Fruit fly (Drosophila melanogaster) whole organism, embryonic: Measurements from ENCODE around the gene CG14657.

Experiments used
- Atf6 ChIP-seq: fragments of 200-800 bp; sonication (Bioruptor generic); IDR thresholded peaks from 2 replicates; pipeline ENCODE4 v1.3.6; 2022; ENCODE audit warnings: missing biosample characterization, missing genetic modification characterization
- CG10147 ChIP-seq: fragments of 200-800 bp; sonication (Bioruptor generic); optimal IDR thresholded peaks from 2 replicates; lab custom pipeline; 2019; ENCODE audit warnings: missing biosample characterization, mild to moderate bottlenecking, missing genetic modification characterization, moderate library complexity
- CG10267 ChIP-seq: fragments of 200-800 bp; sonication (Bioruptor generic); optimal IDR thresholded peaks from 2 replicates; lab custom pipeline; 2018; ENCODE audit warnings: missing biosample characterization, mild to moderate bottlenecking, missing genetic modification characterization, moderate library complexity
- CG10959 ChIP-seq: fragments of 200-800 bp; sonication (Bioruptor generic); IDR thresholded peaks from 2 replicates; pipeline ENCODE4 v1.3.6; 2022; ENCODE audit warnings: missing biosample characterization, missing genetic modification characterization
- CG11504 ChIP-seq: fragments of 200-800 bp; sonication (Bioruptor generic); optimal IDR thresholded peaks from 3 replicates; lab custom pipeline; 2019; ENCODE audit warnings: missing biosample characterization, mild to moderate bottlenecking, missing genetic modification characterization, moderate library complexity
- CG11560 ChIP-seq: fragments of 200-800 bp; sonication (Bioruptor generic); IDR thresholded peaks from 3 replicates; pipeline ENCODE4 v1.3.6; 2022; ENCODE audit warnings: missing biosample characterization, missing genetic modification characterization
- CG11723 ChIP-seq: fragments of 200-800 bp; sonication (Bioruptor generic); optimal IDR thresholded peaks from 2 replicates; lab custom pipeline; 2017; ENCODE audit warnings: missing biosample characterization, mild to moderate bottlenecking, missing genetic modification characterization
- CG12071 ChIP-seq: fragments of 200-800 bp; sonication (Bioruptor generic); optimal IDR thresholded peaks from 3 replicates; lab custom pipeline; 2018; ENCODE audit warnings: missing biosample characterization, mild to moderate bottlenecking, missing genetic modification characterization
- CG12155 ChIP-seq: fragments of 200-800 bp; sonication (Bioruptor generic); optimal IDR thresholded peaks from 3 replicates; lab custom pipeline; 2016; ENCODE audit warnings: missing biosample characterization, missing genetic modification characterization
- CG12299 ChIP-seq: fragments of 200-800 bp; sonication (Bioruptor generic); optimal IDR thresholded peaks from 2 replicates; lab custom pipeline; 2018; ENCODE audit warnings: missing biosample characterization, mild to moderate bottlenecking, missing genetic modification characterization
- CG12391 ChIP-seq: fragments of 200-800 bp; sonication (Bioruptor generic); optimal IDR thresholded peaks from 3 replicates; lab custom pipeline; 2018; ENCODE audit warnings: missing biosample characterization, mild to moderate bottlenecking, missing genetic modification characterization, moderate library complexity
- CG14014 ChIP-seq: fragments of 200-800 bp; sonication (Bioruptor generic); IDR thresholded peaks from 2 replicates; pipeline ENCODE4 v1.3.6; 2022; ENCODE audit warnings: missing biosample characterization, missing genetic modification characterization
- CG14667 ChIP-seq: fragments of 200-800 bp; sonication (Bioruptor generic); IDR thresholded peaks from 2 replicates; pipeline ENCODE4 v1.3.6; 2022; ENCODE audit warnings: missing biosample characterization, missing genetic modification characterization
- CG14965 ChIP-seq: fragments of 200-800 bp; sonication (Bioruptor generic); optimal IDR thresholded peaks from 2 replicates; lab custom pipeline; 2016; ENCODE audit warnings: missing biosample characterization, missing genetic modification characterization, borderline replicate concordance
- CG15696 ChIP-seq: fragments of 200-800 bp; sonication (Bioruptor generic); optimal IDR thresholded peaks from 2 replicates; lab custom pipeline; 2019; ENCODE audit warnings: missing biosample characterization, mild to moderate bottlenecking, missing genetic modification characterization, moderate library complexity
- CG16815 ChIP-seq: fragments of 200-800 bp; sonication (Bioruptor generic); optimal IDR thresholded peaks from 3 replicates; lab custom pipeline; 2017; ENCODE audit warnings: missing biosample characterization, mild to moderate bottlenecking, missing genetic modification characterization
- CG17802 ChIP-seq: fragments of 200-800 bp; sonication (Bioruptor generic); optimal IDR thresholded peaks from 2 replicates; lab custom pipeline; 2018; ENCODE audit warnings: missing biosample characterization, mild to moderate bottlenecking, missing genetic modification characterization, moderate library complexity
- CG18262 ChIP-seq: fragments of 200-800 bp; optimal IDR thresholded peaks from 3 replicates; lab custom pipeline; 2019; ENCODE audit warnings: missing biosample characterization, mild to moderate bottlenecking, missing genetic modification characterization, moderate library complexity
- CG1832 ChIP-seq: fragments of 200-800 bp; sonication (Bioruptor generic); optimal IDR thresholded peaks from 2 replicates; lab custom pipeline; 2017; ENCODE audit warnings: missing biosample characterization, mild to moderate bottlenecking, missing genetic modification characterization, inconsistent platforms
- CG31224 ChIP-seq: fragments of 200-800 bp; sonication (Bioruptor generic); IDR thresholded peaks from 2 replicates; pipeline ENCODE4 v1.3.6; 2022; ENCODE audit warnings: missing biosample characterization, missing genetic modification characterization
- CG3838 ChIP-seq: fragments of 200-800 bp; sonication (Bioruptor generic); optimal IDR thresholded peaks from 3 replicates; lab custom pipeline; 2016; ENCODE audit warnings: missing biosample characterization, missing genetic modification characterization
- CG4730 ChIP-seq: fragments of 200-800 bp; sonication (Bioruptor generic); IDR thresholded peaks from 2 replicates; pipeline ENCODE4 v1.3.6; 2022; ENCODE audit warnings: missing biosample characterization, missing genetic modification characterization
- CG7357 ChIP-seq: fragments of 200-800 bp; sonication (Bioruptor generic); IDR thresholded peaks from 3 replicates; pipeline ENCODE4 v1.3.6; 2022; ENCODE audit warnings: missing biosample characterization, missing genetic modification characterization
- CG9609 ChIP-seq: fragments of 200-800 bp; sonication (Bioruptor generic); optimal IDR thresholded peaks from 3 replicates; lab custom pipeline; 2016; ENCODE audit warnings: missing biosample characterization, missing genetic modification characterization
- CrebB ChIP-seq: fragments of 200-800 bp; sonication (Bioruptor generic); optimal IDR thresholded peaks from 3 replicates; lab custom pipeline; 2018; ENCODE audit warnings: missing biosample characterization, mild to moderate bottlenecking, missing genetic modification characterization
- HHEX ChIP-seq: fragments of 200-800 bp; sonication (Bioruptor generic); optimal IDR thresholded peaks from 3 replicates; lab custom pipeline; 2017; ENCODE audit warnings: missing biosample characterization, mild to moderate bottlenecking, missing genetic modification characterization, missing genetic modification reagents
- HLHmδ ChIP-seq: fragments of 200-800 bp; sonication (Bioruptor generic); optimal IDR thresholded peaks from 2 replicates; lab custom pipeline; 2018; ENCODE audit warnings: missing biosample characterization, mild to moderate bottlenecking, missing genetic modification characterization, moderate library complexity
- Lhr ChIP-seq: fragments of 200-800 bp; sonication (Bioruptor generic); optimal IDR thresholded peaks from 3 replicates; lab custom pipeline; 2017; ENCODE audit warnings: mild to moderate bottlenecking, missing biosample characterization, missing genetic modification reagents, missing genetic modification characterization
- Pdp1 ChIP-seq, 2 experiments: fragments of 200-800 bp; sonication (Bioruptor generic); optimal IDR thresholded peaks; 3 replicates each; lab custom pipeline; 2016; ENCODE audit warnings: missing biosample characterization in 2 of 2, missing genetic modification characterization in 2 of 2, mild to moderate bottlenecking in 1 of 2, moderate library complexity in 1 of 2
- Sox102F ChIP-seq: fragments of 200-800 bp; sonication (Bioruptor generic); optimal IDR thresholded peaks from 2 replicates; lab custom pipeline; 2018; ENCODE audit warnings: missing biosample characterization, mild to moderate bottlenecking, missing genetic modification characterization, moderate library complexity
- Ssrp ChIP-seq: fragments of 200-800 bp; sonication (Bioruptor generic); optimal IDR thresholded peaks from 2 replicates; lab custom pipeline; 2018; ENCODE audit warnings: missing biosample characterization, mild to moderate bottlenecking, missing genetic modification characterization, moderate library complexity
- Vsx1 ChIP-seq: fragments of 200-800 bp; sonication (Bioruptor generic); optimal IDR thresholded peaks from 2 replicates; lab custom pipeline; 2017; ENCODE audit warnings: missing biosample characterization, mild to moderate bottlenecking, missing genetic modification characterization, missing genetic modification reagents
- aop ChIP-seq: fragments of 200-800 bp; sonication (Bioruptor generic); IDR thresholded peaks from 2 replicates; pipeline ENCODE4 v1.3.6; 2022; ENCODE audit warnings: missing biosample characterization, missing genetic modification characterization
- cas ChIP-seq: fragments of 200-800 bp; sonication (Bioruptor generic); IDR thresholded peaks from 2 replicates; pipeline ENCODE4 v1.3.6; 2022; ENCODE audit warnings: missing biosample characterization, missing genetic modification characterization
- chinmo ChIP-seq: fragments of 200-800 bp; sonication (Bioruptor generic); IDR thresholded peaks from 4 replicates; pipeline ENCODE4 v1.3.6; 2022; ENCODE audit warnings: missing biosample characterization, missing genetic modification characterization; ENCODE audit not compliant: partially characterized antibody
- her ChIP-seq: fragments of 200-800 bp; sonication (Bioruptor generic); optimal IDR thresholded peaks from 2 replicates; lab custom pipeline; 2016; ENCODE audit warnings: missing biosample characterization, missing genetic modification characterization
- lbe ChIP-seq: fragments of 200-800 bp; sonication (Bioruptor generic); optimal IDR thresholded peaks from 2 replicates; lab custom pipeline; 2016; ENCODE audit warnings: missing biosample characterization, mild to moderate bottlenecking, missing genetic modification characterization
- nerfin-2 ChIP-seq: fragments of 200-800 bp; sonication (Bioruptor generic); IDR thresholded peaks from 2 replicates; pipeline ENCODE4 v1.3.6; 2022; ENCODE audit warnings: missing biosample characterization, missing genetic modification characterization; ENCODE audit not compliant: partially characterized antibody
- pzg ChIP-seq: fragments of 200-800 bp; sonication (Bioruptor generic); optimal IDR thresholded peaks from 3 replicates; lab custom pipeline; 2018; ENCODE audit warnings: missing biosample characterization, mild to moderate bottlenecking, missing genetic modification characterization, moderate library complexity
- schlank ChIP-seq: fragments of 200-800 bp; sonication (Bioruptor generic); optimal IDR thresholded peaks from 2 replicates; lab custom pipeline; 2018; ENCODE audit warnings: missing biosample characterization, mild to moderate bottlenecking, missing genetic modification characterization
- scrt ChIP-seq: fragments of 200-800 bp; sonication (Bioruptor generic); optimal IDR thresholded peaks from 2 replicates; lab custom pipeline; 2018; ENCODE audit warnings: missing biosample characterization, mild to moderate bottlenecking, missing genetic modification characterization, moderate library complexity
- sens-2 ChIP-seq: fragments of 200-800 bp; sonication (Bioruptor generic); IDR thresholded peaks from 2 replicates; pipeline ENCODE4 v1.3.6; 2022; ENCODE audit warnings: missing biosample characterization, missing genetic modification characterization
- shn ChIP-seq: fragments of 200-800 bp; sonication (Bioruptor generic); optimal IDR thresholded peaks from 3 replicates; lab custom pipeline; 2016; ENCODE audit warnings: missing biosample characterization, missing genetic modification characterization
- slbo ChIP-seq: fragments of 200-800 bp; sonication (Bioruptor generic); IDR thresholded peaks from 2 replicates; pipeline ENCODE4 v1.3.6; 2022; ENCODE audit warnings: missing biosample characterization, missing genetic modification characterization
- toy ChIP-seq: fragments of 200-800 bp; sonication (Bioruptor generic); IDR thresholded peaks from 2 replicates; pipeline ENCODE4 v1.3.6; 2022; ENCODE audit warnings: missing biosample characterization, missing genetic modification characterization
- trh ChIP-seq: fragments of 200-800 bp; sonication (Bioruptor generic); optimal IDR thresholded peaks from 2 replicates; lab custom pipeline; 2016; ENCODE audit warnings: missing biosample characterization, missing genetic modification characterization
- wdn ChIP-seq: fragments of 200-800 bp; sonication (Bioruptor generic); IDR thresholded peaks from 2 replicates; pipeline ENCODE4 v1.3.6; 2022; ENCODE audit warnings: missing biosample characterization, missing genetic modification characterization

Gene CG14657

dm6 chr3R:4806318-4806757 is 14.9 kb downstream of the CG14657 start (continued):
- TF ChIP-seq CG31224 (GFP tag; lab: Robert Waterston, UW) (no peak), Sox102F (GFP tag; lab: Kevin White, UChicago) (peak; percentile 48), trh (GFP tag; lab: Kevin White, UChicago) (peak; percentile 22), CG10267 (peak; percentile 30), Pdp1 (GFP tag; optimal IDR thresholded peaks at IDR 0.05; lab: Kevin White, UChicago) (peak; percentile 24 to 92), CG12071 (GFP tag; lab: Kevin White, UChicago) (peak; percentile 87), CG12299 (tag; lab: Kevin White, UChicago) (peak; percentile 76), Atf6 (GFP tag; lab: Robert Waterston, UW) (peak; percentile 59), CG11504 (tag; lab: Kevin White, UChicago) (peak; percentile 50), cas (GFP tag; lab: Robert Waterston, UW) (no peak), CG18262 (tag; lab: Kevin White, UChicago) (peak; percentile 59), shn (GFP tag; lab: Kevin White, UChicago) (peak; percentile 62), schlank (tag; lab: Kevin White, UChicago) (no peak), slbo (no peak), CG14965 (GFP tag; lab: Kevin White, UChicago) (peak; percentile 67), Vsx1 (GFP tag; lab: Kevin White, UChicago) (peak; percentile 81), CrebB (tag; lab: Kevin White, UChicago) (peak; percentile 77), CG12155 (GFP tag; lab: Kevin White, UChicago) (peak; percentile 1), Ssrp (tag; lab: Kevin White, UChicago) (no peak), sens-2 (GFP tag; lab: Robert Waterston, UW) (0 out of 2 replicates have a peak, but pooled peaks have one; percentile 42), CG16815 (GFP tag; lab: Kevin White, UChicago) (no peak), CG17802 (no peak), aop (no peak), chinmo (GFP tag; lab: Robert Waterston, UW) (peak; percentile 82; the same call in 1 of the 4 replicates), HLHmδ (peak; percentile 82), CG9609 (GFP tag; lab: Kevin White, UChicago) (peak; percentile 32), CG11723 (GFP tag; lab: Kevin White, UChicago) (peak; percentile 50), her (GFP tag; lab: Kevin White, UChicago) (peak; percentile 66)
- TF ChIP-seq, all 482 proteins: peak for 274

dm6 chr3R:4804828-4805707 is 16.2 kb downstream of the CG14657 start:
- no peak for TF ChIP-seq CG10959 (GFP tag; lab: Robert Waterston, UW)
- TF ChIP-seq CG14667 = peak; percentile 49; the same call in 1 of the 2 replicates
- peak; percentile 45 for TF ChIP-seq CG10147 (GFP tag; lab: Kevin White, UChicago)
- no peak for TF ChIP-seq toy (GFP tag; lab: Robert Waterston, UW)
- peak; percentile 35 for TF ChIP-seq CG12299 (tag; lab: Kevin White, UChicago)
- no peak for TF ChIP-seq CG3838 (GFP tag; lab: Kevin White, UChicago)
- TF ChIP-seq CG7357 (GFP tag; lab: Robert Waterston, UW) = peak; percentile 53; the same call in 1 of the 3 replicates
- no peak for TF ChIP-seq nerfin-2 (GFP tag; lab: Robert Waterston, UW)
- peak; percentile 69 for TF ChIP-seq HHEX (GFP tag; lab: Kevin White, UChicago)
- TF ChIP-seq CG1832 (GFP tag; lab: Kevin White, UChicago) = no peak
- TF ChIP-seq CG15696 (tag; lab: Kevin White, UChicago) = peak; percentile 67
- peak; percentile 84 for TF ChIP-seq CG12391 (tag; lab: Kevin White, UChicago)
- TF ChIP-seq CG11560 = no peak
- TF ChIP-seq Lhr (GFP tag; lab: Kevin White, UChicago) = no peak
- TF ChIP-seq CG14014 (GFP tag; lab: Robert Waterston, UW) = peak; percentile 55
- TF ChIP-seq CG4730 (GFP tag; lab: Robert Waterston, UW) = 0 out of 2 replicates have a peak, but pooled peaks have one; percentile 24
- TF ChIP-seq pzg = no peak
- no peak for TF ChIP-seq wdn (GFP tag; lab: Robert Waterston, UW)
- no peak for TF ChIP-seq lbe (GFP tag; lab: Kevin White, UChicago)
- TF ChIP-seq scrt (GFP tag; lab: Kevin White, UChicago) = peak; percentile 43
- no peak for TF ChIP-seq CG11723 (GFP tag; lab: Kevin White, UChicago)
